Worm (Caenorhabditis elegans) whole organism, young adult: Measurements from ENCODE around the gene mpz-5.
A peak's percentile ranks its signal among the peaks of the same experiment; 100 is the strongest.

Experiments
- B0019.2 ChIP-seq: fragments of 200-800 bp; sonication (Bioruptor generic); conservative IDR thresholded peaks from 2 replicates; pipeline ENCODE4 v1.3.6; 2022; ENCODE audit warnings: missing genetic modification reagents, missing genetic modification characterization, missing compliant biosample characterization
- B0261.1 ChIP-seq: sonication (generic microtip); optimal IDR thresholded peaks from 2 replicates; lab custom pipeline; 2016; ENCODE audit warnings: mild to moderate bottlenecking, missing genetic modification characterization, moderate library complexity, missing compliant biosample characterization
- C06A6.2 ChIP-seq: fragments of 200-800 bp; sonication (Bioruptor generic); conservative IDR thresholded peaks from 2 replicates; pipeline ENCODE4 v1.3.6; 2022; ENCODE audit warnings: missing genetic modification characterization, missing compliant biosample characterization
- C17E4.6 ChIP-seq: fragments of 200-800 bp; sonication (Bioruptor generic); IDR thresholded peaks from 2 replicates; pipeline ENCODE4 v1.3.6; 2022; ENCODE audit warnings: missing genetic modification reagents, missing genetic modification characterization, missing compliant biosample characterization
- F10E7.11 ChIP-seq: sonication (generic microtip); optimal IDR thresholded peaks from 2 replicates; lab custom pipeline; 2017; ENCODE audit warnings: mild to moderate bottlenecking, missing genetic modification characterization, moderate library complexity, missing compliant biosample characterization
- F23B12.7 ChIP-seq: sonication (generic microtip); optimal IDR thresholded peaks from 2 replicates; lab custom pipeline; 2017; ENCODE audit warnings: missing genetic modification characterization, mild to moderate bottlenecking, missing compliant biosample characterization, antibody characterized with exemption, moderate library complexity; ENCODE audit not compliant: insufficient read depth
- F52B5.7 ChIP-seq: sonication (generic microtip); optimal IDR thresholded peaks from 2 replicates; lab custom pipeline; 2016; ENCODE audit warnings: mild to moderate bottlenecking, missing genetic modification characterization, missing compliant biosample characterization
- F57A8.1 ChIP-seq: fragments of 200-800 bp; sonication (Bioruptor generic); optimal IDR thresholded peaks from 2 replicates; lab custom pipeline; 2018; ENCODE audit warnings: mild to moderate bottlenecking, missing genetic modification characterization, moderate library complexity, missing compliant biosample characterization
- F57C9.4 ChIP-seq: sonication (generic microtip); optimal IDR thresholded peaks from 2 replicates; lab custom pipeline; 2017; ENCODE audit warnings: mild to moderate bottlenecking, missing genetic modification characterization, missing compliant biosample characterization
- Y53G8AR.9 ChIP-seq: fragments of 200-800 bp; sonication (Bioruptor generic); conservative IDR thresholded peaks from 2 replicates; pipeline ENCODE4 v1.3.6; 2022; ENCODE audit warnings: missing genetic modification reagents, missing genetic modification characterization, missing compliant biosample characterization
- Y56A3A.18 ChIP-seq: fragments of 200-800 bp; sonication (Bioruptor generic); IDR thresholded peaks from 2 replicates; pipeline ENCODE4 v1.3.6; 2022; ENCODE audit warnings: missing genetic modification reagents, missing genetic modification characterization, missing compliant biosample characterization
- Y95B8A.8 ChIP-seq: fragments of 200-800 bp; sonication (Bioruptor generic); IDR thresholded peaks from 2 replicates; pipeline ENCODE4 v1.3.6; 2022; ENCODE audit warnings: missing genetic modification reagents, missing genetic modification characterization, missing compliant biosample characterization
- ZK185.1 ChIP-seq: sonication (generic microtip); optimal IDR thresholded peaks from 2 replicates; lab custom pipeline; 2016; ENCODE audit warnings: mild to moderate bottlenecking, missing genetic modification characterization, missing compliant biosample characterization; ENCODE audit not compliant: poor library complexity, severe bottlenecking
- athp-1 ChIP-seq: sonication (generic microtip); optimal IDR thresholded peaks from 2 replicates; lab custom pipeline; 2017; ENCODE audit warnings: mild to moderate bottlenecking, missing genetic modification characterization, missing compliant biosample characterization
- attf-5 ChIP-seq: fragments of 200-800 bp; sonication (Bioruptor generic); optimal IDR thresholded peaks from 2 replicates; lab custom pipeline; 2018; ENCODE audit warnings: mild to moderate bottlenecking, missing genetic modification characterization, missing compliant biosample characterization
- attf-6 ChIP-seq: fragments of 200-800 bp; sonication (Bioruptor generic); IDR thresholded peaks from 2 replicates; pipeline ENCODE4 v1.3.6; 2022; ENCODE audit warnings: missing genetic modification reagents, missing genetic modification characterization, missing compliant biosample characterization
- ceh-100 ChIP-seq: fragments of 200-800 bp; sonication (Bioruptor generic); IDR thresholded peaks from 2 replicates; pipeline ENCODE4 v1.3.6; 2022; ENCODE audit warnings: missing genetic modification reagents, missing genetic modification characterization, missing compliant biosample characterization
- ceh-79 ChIP-seq: sonication (generic microtip); optimal IDR thresholded peaks from 2 replicates; lab custom pipeline; 2017; ENCODE audit warnings: mild to moderate bottlenecking, missing genetic modification characterization, missing compliant biosample characterization
- ceh-91 ChIP-seq: fragments of 200-800 bp; sonication (Bioruptor generic); IDR thresholded peaks from 2 replicates; pipeline ENCODE4 v1.3.6; 2022; ENCODE audit warnings: missing genetic modification reagents, missing genetic modification characterization, missing compliant biosample characterization
- chd-7 ChIP-seq: sonication (generic microtip); optimal IDR thresholded peaks from 2 replicates; lab custom pipeline; 2016; ENCODE audit warnings: mild to moderate bottlenecking, missing genetic modification characterization, moderate library complexity, missing compliant biosample characterization
- die-1 ChIP-seq: sonication (generic microtip); optimal IDR thresholded peaks from 2 replicates; lab custom pipeline; 2016; ENCODE audit warnings: missing genotype, mild to moderate bottlenecking, missing genetic modification characterization, missing compliant biosample characterization
- dox-1 ChIP-seq: fragments of 200-800 bp; sonication (Bioruptor generic); IDR thresholded peaks from 2 replicates; pipeline ENCODE4 v1.3.6; 2022; ENCODE audit warnings: missing genetic modification reagents, missing genetic modification characterization, missing compliant biosample characterization
- dpl-1 ChIP-seq: fragments of 150-350 bp; optimal IDR thresholded peaks from 2 replicates; lab custom pipeline; 2014; ENCODE audit warnings: missing biosample characterization, missing genetic modification reagents, missing genetic modification characterization
- gei-17 ChIP-seq: fragments of 200-800 bp; sonication (Bioruptor generic); optimal IDR thresholded peaks from 2 replicates; lab custom pipeline; 2018; ENCODE audit warnings: mild to moderate bottlenecking, missing genetic modification characterization, missing compliant biosample characterization
- him-1 ChIP-seq: sonication (generic microtip); optimal IDR thresholded peaks from 2 replicates; lab custom pipeline; 2016; ENCODE audit warnings: missing genotype, missing genetic modification reagents, missing genetic modification characterization, missing compliant biosample characterization
- hmg-1.2 ChIP-seq: fragments of 200-800 bp; sonication (Bioruptor generic); IDR thresholded peaks from 2 replicates; pipeline ENCODE4 v1.3.6; 2022; ENCODE audit warnings: missing genetic modification reagents, missing genetic modification characterization, missing compliant biosample characterization
- let-607 ChIP-seq, 2 experiments: fragments of 200-800 bp in 1 of 2; sonication (Bioruptor generic) in 1 of 2; sonication (generic microtip) in 1 of 2; optimal IDR thresholded peaks; 2 replicates each; lab custom pipeline; 2016 to 2018; ENCODE audit warnings: mild to moderate bottlenecking in 2 of 2, missing compliant biosample characterization in 2 of 2, missing genetic modification characterization in 2 of 2, moderate library complexity in 2 of 2, missing genotype in 1 of 2
- lsl-1 ChIP-seq: fragments of 200-800 bp; sonication (Bioruptor generic); optimal IDR thresholded peaks from 2 replicates; lab custom pipeline; 2018; ENCODE audit warnings: mild to moderate bottlenecking, missing genetic modification characterization, moderate library complexity, missing compliant biosample characterization
- mcd-1 ChIP-seq: fragments of 200-800 bp; sonication (Bioruptor generic); IDR thresholded peaks from 2 replicates; pipeline ENCODE4 v1.3.6; 2022; ENCODE audit warnings: missing genetic modification reagents, missing genetic modification characterization, missing compliant biosample characterization
- mes-4 ChIP-seq: sonication (generic microtip); optimal IDR thresholded peaks from 2 replicates; lab custom pipeline; 2016; ENCODE audit warnings: missing genotype, missing genetic modification characterization, missing compliant biosample characterization
- mxl-1 ChIP-seq: sonication (generic microtip); optimal IDR thresholded peaks from 2 replicates; lab custom pipeline; 2016; ENCODE audit warnings: missing genetic modification characterization, missing compliant biosample characterization
- nfya-1 ChIP-seq: sonication (generic microtip); optimal IDR thresholded peaks from 2 replicates; lab custom pipeline; 2017; ENCODE audit warnings: antibody characterized with exemption, missing compliant biosample characterization, missing genetic modification characterization, borderline replicate concordance; ENCODE audit not compliant: insufficient read depth
- nhr-80 ChIP-seq: sonication (generic microtip); optimal IDR thresholded peaks from 2 replicates; lab custom pipeline; 2016; ENCODE audit warnings: missing genetic modification characterization, missing compliant biosample characterization
- nhr-90 ChIP-seq: sonication (generic microtip); optimal IDR thresholded peaks from 2 replicates; lab custom pipeline; 2016; ENCODE audit warnings: missing genotype, mild to moderate bottlenecking, missing genetic modification characterization, missing compliant biosample characterization
- pbrm-1 ChIP-seq: fragments of 200-800 bp; sonication (Bioruptor generic); IDR thresholded peaks from 2 replicates; pipeline ENCODE4 v1.3.6; 2022; ENCODE audit warnings: missing genetic modification reagents, missing genetic modification characterization, missing compliant biosample characterization
- rcor-1 ChIP-seq: fragments of 200-800 bp; sonication (Bioruptor generic); IDR thresholded peaks from 2 replicates; pipeline ENCODE4 v1.3.6; 2022; ENCODE audit warnings: missing genetic modification reagents, missing genetic modification characterization, missing compliant biosample characterization
- repo-1 ChIP-seq: sonication (generic microtip); optimal IDR thresholded peaks from 2 replicates; lab custom pipeline; 2017; ENCODE audit warnings: mild to moderate bottlenecking, missing genetic modification characterization, missing compliant biosample characterization
- rpc-1 ChIP-seq, 2 experiments: fragments of 150-350 bp in 1 of 2; sonication (generic microtip) in 1 of 2; optimal IDR thresholded peaks; 2 replicates each; lab custom pipeline; 2014 to 2018; ENCODE audit warnings: missing biosample characterization in 1 of 2, missing genetic modification characterization in 1 of 2, missing genetic modification reagents in 1 of 2, missing genotype in 1 of 2
- snpc-3.4 ChIP-seq: sonication (generic microtip); optimal IDR thresholded peaks from 2 replicates; lab custom pipeline; 2017; ENCODE audit warnings: missing genetic modification characterization, mild to moderate bottlenecking, missing compliant biosample characterization, antibody characterized with exemption, moderate library complexity, missing genotype, missing genetic modification reagents
- somi-1 ChIP-seq: fragments of 200-800 bp; sonication (Bioruptor generic); optimal IDR thresholded peaks from 2 replicates; lab custom pipeline; 2018; ENCODE audit warnings: mild to moderate bottlenecking, missing genetic modification characterization, missing compliant biosample characterization
- sptf-2 ChIP-seq: fragments of 200-800 bp; sonication (Bioruptor generic); optimal IDR thresholded peaks from 2 replicates; lab custom pipeline; 2018; ENCODE audit warnings: mild to moderate bottlenecking, missing genetic modification characterization, missing compliant biosample characterization
- tbp1 ChIP-seq: fragments of 200-800 bp; sonication (Bioruptor generic); optimal IDR thresholded peaks from 2 replicates; lab custom pipeline; 2018; ENCODE audit warnings: mild to moderate bottlenecking, missing genetic modification characterization, missing compliant biosample characterization
- tlf-1 ChIP-seq: fragments of 200-800 bp; sonication (Bioruptor generic); optimal IDR thresholded peaks from 2 replicates; lab custom pipeline; 2018; ENCODE audit warnings: mild to moderate bottlenecking, missing genetic modification characterization, missing compliant biosample characterization
- unc-130 ChIP-seq: sonication (generic microtip); optimal IDR thresholded peaks from 2 replicates; lab custom pipeline; 2016; ENCODE audit warnings: missing genetic modification reagents, missing genetic modification characterization, missing compliant biosample characterization
- xnd-1 ChIP-seq: sonication (generic microtip); optimal IDR thresholded peaks from 2 replicates; lab custom pipeline; 2016; ENCODE audit warnings: missing genotype, missing genetic modification reagents, missing genetic modification characterization, missing compliant biosample characterization
- ztf-18 ChIP-seq: sonication (generic microtip); optimal IDR thresholded peaks from 2 replicates; lab custom pipeline; 2016; ENCODE audit warnings: missing genotype, mild to moderate bottlenecking, missing genetic modification characterization, missing compliant biosample characterization
- ztf-28 ChIP-seq: fragments of 200-800 bp; sonication (Bioruptor generic); IDR thresholded peaks from 2 replicates; pipeline ENCODE4 v1.3.6; 2022; ENCODE audit warnings: missing genetic modification reagents, missing genetic modification characterization, missing compliant biosample characterization
- ztf-6 ChIP-seq: fragments of 200-800 bp; sonication (Bioruptor generic); IDR thresholded peaks from 2 replicates; pipeline ENCODE4 v1.3.6; 2022; ENCODE audit warnings: missing genetic modification reagents, missing genetic modification characterization, missing compliant biosample characterization

Gene mpz-5

ce11 chrIV:10366018-10366417 lies 7.6 kb downstream of the mpz-5 start, which contains the start of gene sir-2.1:
Gene sir-2.1, minus strand, starts transcription at chrIV:10366229.
- no peak for TF ChIP-seq sptf-2 (GFP tag; lab: Kevin White, UChicago)
- TF ChIP-seq mcd-1 (GFP tag; lab: Robert Waterston, UW) = peak; percentile 44; the same call in 1 of the 2 replicates
- no peak for TF ChIP-seq somi-1 (GFP tag; lab: Kevin White, UChicago)
- TF ChIP-seq C17E4.6 (GFP tag; lab: Robert Waterston, UW) = no peak
- TF ChIP-seq dox-1 = 0 out of 2 replicates have a peak, but pooled peaks have one; percentile 57
- TF ChIP-seq ztf-28 (GFP tag; lab: Robert Waterston, UW) = no peak
- peak; percentile 11 for TF ChIP-seq xnd-1
- TF ChIP-seq F10E7.11 (tag; lab: Kevin White, UChicago) = no peak
- TF ChIP-seq mes-4 (tag; lab: Kevin White, UChicago) = no peak
- peak; percentile 61 for TF ChIP-seq attf-5 (GFP tag; lab: Kevin White, UChicago)
- TF ChIP-seq nhr-90 (tag; lab: Kevin White, UChicago) = no peak
- TF ChIP-seq C06A6.2 = no peak
- TF ChIP-seq ztf-6 (GFP tag; lab: Robert Waterston, UW) = no peak
- peak; percentile 18 for TF ChIP-seq tlf-1 (GFP tag; lab: Kevin White, UChicago)
- TF ChIP-seq snpc-3.4 (tag; lab: Kevin White, UChicago) = peak; percentile 35
- no peak for TF ChIP-seq B0261.1 (tag; lab: Kevin White, UChicago)
- no peak for TF ChIP-seq mxl-1 (tag; lab: Kevin White, UChicago)
- TF ChIP-seq Y95B8A.8 (GFP tag; lab: Robert Waterston, UW) = no peak
- no peak for TF ChIP-seq F57C9.4
- TF ChIP-seq Y53G8AR.9 (GFP tag; lab: Robert Waterston, UW) = no peak
- peak; percentile 13 for TF ChIP-seq chd-7 (tag; lab: Kevin White, UChicago)
- TF ChIP-seq die-1 (tag; lab: Kevin White, UChicago) = peak; percentile 5
- TF ChIP-seq him-1 (tag; lab: Kevin White, UChicago) = no peak
- TF ChIP-seq ZK185.1 = no peak
- TF ChIP-seq rpc-1 (optimal IDR thresholded peaks at IDR 0.05; lab: Kevin White, UChicago) = no peak
- TF ChIP-seq rpc-1 (tag; optimal IDR thresholded peaks at IDR 0.05; lab: Kevin White, UChicago) = no peak
- TF ChIP-seq F52B5.7 (tag; lab: Kevin White, UChicago) = peak; percentile 6
- TF ChIP-seq repo-1 (tag; lab: Kevin White, UChicago) = peak; percentile 88
- no peak for TF ChIP-seq Y56A3A.18 (GFP tag; lab: Robert Waterston, UW)
- no peak for TF ChIP-seq nfya-1 (tag; lab: Kevin White, UChicago)
- TF ChIP-seq attf-6 (GFP tag; lab: Robert Waterston, UW) = peak; percentile 51
- TF ChIP-seq gei-17 (GFP tag; lab: Kevin White, UChicago) = peak; percentile 19
- TF ChIP-seq pbrm-1 = peak; percentile 40; the same call in 1 of the 2 replicates
- peak; percentile 44 for TF ChIP-seq hmg-1.2 (GFP tag; lab: Robert Waterston, UW)
- TF ChIP-seq let-607 (tag; optimal IDR thresholded peaks at IDR 0.05; lab: Kevin White, UChicago) = peak in 1 of 2 experiments; percentile 20
- no peak for TF ChIP-seq B0019.2
- TF ChIP-seq F23B12.7 = peak; percentile 16
- peak; percentile 18 for TF ChIP-seq unc-130 (GFP tag; lab: Kevin White, UChicago)
- no peak for TF ChIP-seq dpl-1 (GFP tag; lab: Kevin White, UChicago)
- 0 out of 2 replicates have a peak, but pooled peaks have one; percentile 25 for TF ChIP-seq rcor-1 (GFP tag; lab: Robert Waterston, UW)
- TF ChIP-seq ceh-79 (tag; lab: Kevin White, UChicago) = peak; percentile 37
- no peak for TF ChIP-seq ceh-91
- no peak for TF ChIP-seq F57A8.1 (GFP tag; lab: Kevin White, UChicago)
- TF ChIP-seq athp-1 (tag; lab: Kevin White, UChicago) = peak; percentile 29
- TF ChIP-seq tbp1 (GFP tag; lab: Kevin White, UChicago) = peak; percentile 2
- no peak for TF ChIP-seq nhr-80 (tag; lab: Kevin White, UChicago)
- TF ChIP-seq ceh-100 (GFP tag; lab: Robert Waterston, UW) = 0 out of 2 replicates have a peak, but pooled peaks have one; percentile 26
- TF ChIP-seq lsl-1 (GFP tag; lab: Kevin White, UChicago) = peak; percentile 26
- TF ChIP-seq ztf-18 (tag; lab: Kevin White, UChicago) = peak; percentile 91
